Worm (Caenorhabditis elegans): ENCODE data around the gene C45B11.9.

The C45B11.9 gene

ce11 chrV:11078104-11078724 lies 38.1 kb downstream of the C45B11.9 start, which contains the start of gene act-2 (continued):
- no peak for TF ChIP-seq nfya-1 (tag; optimal IDR thresholded peaks at IDR 0.05; ENCODE audit: borderline replicate concordance, insufficient read depth)
- peak; percentile 20 for TF ChIP-seq snpc-1.1 (tag; optimal IDR thresholded peaks at IDR 0.05; ENCODE audit: insufficient read depth)
- peak; percentile 95 for TF ChIP-seq mcd-1 (GFP tag; IDR thresholded peaks at IDR 0.05)
- TF ChIP-seq mel-28 (tag; optimal IDR thresholded peaks at IDR 0.05; ENCODE audit: borderline replicate concordance): no peak
- TF ChIP-seq snpc-3.4 (tag; optimal IDR thresholded peaks at IDR 0.05): peak; percentile 83
- TF ChIP-seq athp-1 (tag; optimal IDR thresholded peaks at IDR 0.05): peak; percentile 22
- TF ChIP-seq sptf-2 (GFP tag; optimal IDR thresholded peaks at IDR 0.05): no peak
- TF ChIP-seq F49E8.2 (tag; optimal IDR thresholded peaks at IDR 0.05; ENCODE audit: insufficient read depth): peak; percentile 82
- TF ChIP-seq nhr-90 (tag; optimal IDR thresholded peaks at IDR 0.05): no peak
- TF ChIP-seq lir-1 (GFP tag; conservative IDR thresholded peaks at IDR 0.05): peak; percentile 59; the same call in 1 of the 2 replicates
- TF ChIP-seq B0261.1 (tag; optimal IDR thresholded peaks at IDR 0.05): no peak
- peak; percentile 74 for TF ChIP-seq Y95B8A.8 (GFP tag; IDR thresholded peaks at IDR 0.05)
- TF ChIP-seq nhr-80 (tag; optimal IDR thresholded peaks at IDR 0.05): peak; percentile 42
- no peak for TF ChIP-seq ztf-25 (GFP tag; IDR thresholded peaks at IDR 0.05)
- TF ChIP-seq egl-44 (GFP tag; IDR thresholded peaks at IDR 0.05): no peak
- peak; percentile 8 for TF ChIP-seq rpc-1 (optimal IDR thresholded peaks at IDR 0.05)
- TF ChIP-seq rpc-1 (tag; optimal IDR thresholded peaks at IDR 0.05): no peak

ce11 chrV:11078874-11079273 lies 38.8 kb downstream of the C45B11.9 start:
- TF ChIP-seq cebp-1 (GFP tag; IDR thresholded peaks at IDR 0.05) (no peak), cebp-1 (tag; optimal IDR thresholded peaks at IDR 0.05) (peak; percentile 82), F10E7.11 (tag; optimal IDR thresholded peaks at IDR 0.05) (no peak)

ce11 chrV:11080345-11081102 lies 40.4 kb downstream of the C45B11.9 start, which contains the start of gene act-1:
Gene act-1 (plus strand): TSS chrV:11081052.
- TF ChIP-seq hmg-1.2 (GFP tag; IDR thresholded peaks at IDR 0.05): peak; percentile 23; the same call in 1 of the 2 replicates
- no peak for TF ChIP-seq ceh-58 (GFP tag; IDR thresholded peaks at IDR 0.05)
- TF ChIP-seq F55B11.4 (tag; optimal IDR thresholded peaks at IDR 0.05; ENCODE audit: borderline replicate concordance, insufficient read depth): no peak
- TF ChIP-seq rcor-1 (GFP tag; IDR thresholded peaks at IDR 0.05): no peak
- TF ChIP-seq ztf-6 (GFP tag; IDR thresholded peaks at IDR 0.05): no peak
- no peak for TF ChIP-seq ekl-4 (GFP tag; IDR thresholded peaks at IDR 0.05)
- no peak for TF ChIP-seq pha-4 (tag; optimal IDR thresholded peaks at IDR 0.05)
- peak; percentile 4 for TF ChIP-seq ceh-27 (GFP tag; optimal IDR thresholded peaks at IDR 0.05)
- no peak for TF ChIP-seq D2030.7 (GFP tag; IDR thresholded peaks at IDR 0.05)
- TF ChIP-seq F52B5.7 (tag; optimal IDR thresholded peaks at IDR 0.05): no peak
- no peak for TF ChIP-seq F39B2.1 (GFP tag; IDR thresholded peaks at IDR 0.05)
- no peak for TF ChIP-seq lin-40 (tag; optimal IDR thresholded peaks at IDR 0.05)
- TF ChIP-seq pbrm-1 (GFP tag; IDR thresholded peaks at IDR 0.05): 0 out of 2 replicates have a peak, but pooled peaks have one; percentile 40
- no peak for TF ChIP-seq ztf-18 (tag; optimal IDR thresholded peaks at IDR 0.05)
- no peak for TF ChIP-seq bed-2 (GFP tag; IDR thresholded peaks at IDR 0.05)
- TF ChIP-seq hmg-20 (GFP tag; IDR thresholded peaks at IDR 0.05): no peak
- TF ChIP-seq sea-2 (GFP tag; IDR thresholded peaks at IDR 0.05): no peak
- TF ChIP-seq K12H6.12 (tag; optimal IDR thresholded peaks at IDR 0.05): no peak
- no peak for TF ChIP-seq F49E8.2 (tag; optimal IDR thresholded peaks at IDR 0.05; ENCODE audit: insufficient read depth)
- TF ChIP-seq dpl-1 (GFP tag; optimal IDR thresholded peaks at IDR 0.05): no peak
- TF ChIP-seq let-526 (GFP tag; IDR thresholded peaks at IDR 0.05): no peak
- no peak for TF ChIP-seq gei-17 (GFP tag; optimal IDR thresholded peaks at IDR 0.05)
- no peak for TF ChIP-seq nfya-1 (tag; optimal IDR thresholded peaks at IDR 0.05; ENCODE audit: borderline replicate concordance, insufficient read depth)
- TF ChIP-seq tlf-1 (GFP tag; optimal IDR thresholded peaks at IDR 0.05): no peak
- no peak for TF ChIP-seq tbx-9 (tag; optimal IDR thresholded peaks at IDR 0.05; ENCODE audit: borderline replicate concordance)
- no peak for TF ChIP-seq nfyb-1 (GFP tag; IDR thresholded peaks at IDR 0.05)
- TF ChIP-seq rpc-1 (optimal IDR thresholded peaks at IDR 0.05): no peak
- TF ChIP-seq rpc-1 (tag; optimal IDR thresholded peaks at IDR 0.05): no peak
